6 worm cellular contexts compared by ENCODE assay signal in genomic region chrX:17002149-17002548, ce11.
TF ChIP-seq lines count a peak whose summit lies in the region.

No protein-coding gene starts in this region.

TF ChIP-seq in whole organism, L1 larva, 84 proteins besides CTCF, POLR2A, EP300 and RAD21:
- peak; percentile 58 for TF ChIP-seq lin-14 (GFP tag; optimal IDR thresholded peaks at IDR 0.05; lab: Kevin White, UChicago)
- TF ChIP-seq nhr-71 (tag; optimal IDR thresholded peaks at IDR 0.05; lab: Kevin White, UChicago), result peak; percentile 32
- TF ChIP-seq unc-30 (tag; optimal IDR thresholded peaks at IDR 0.05; lab: Kevin White, UChicago), result no peak
- no peak for TF ChIP-seq ceh-90 (tag; optimal IDR thresholded peaks at IDR 0.05; lab: Kevin White, UChicago)
- TF ChIP-seq mep-1 (tag; optimal IDR thresholded peaks at IDR 0.05; lab: Kevin White, UChicago), result no peak
- TF ChIP-seq xbp-1 (tag; optimal IDR thresholded peaks at IDR 0.05; lab: Kevin White, UChicago), result peak; percentile 44
- no peak for TF ChIP-seq mab-9 (GFP tag; IDR thresholded peaks at IDR 0.05; lab: Robert Waterston, UW)
- TF ChIP-seq lsy-2 (tag; optimal IDR thresholded peaks at IDR 0.05; lab: Kevin White, UChicago), result peak in 1 of 2 experiments; percentile 35
- peak in 1 of 3 experiments; percentile 19 for TF ChIP-seq ceh-82 (tag; optimal IDR thresholded peaks at IDR 0.05; lab: Kevin White, UChicago)
TF ChIP-seq in whole organism, L1 larva: peak in this region for 5.

TF ChIP-seq in whole organism, L2 larva, 48 proteins besides CTCF, POLR2A, EP300 and RAD21:
- TF ChIP-seq sem-4 (tag; optimal IDR thresholded peaks at IDR 0.05; lab: Kevin White, UChicago) (peak; percentile 1), C34F6.9 (tag; optimal IDR thresholded peaks at IDR 0.05; lab: Kevin White, UChicago) (no peak), lsy-2 (tag; optimal IDR thresholded peaks at IDR 0.05; lab: Kevin White, UChicago) (peak in 1 of 2 experiments; percentile 24), zag-1 (tag; optimal IDR thresholded peaks at IDR 0.05; lab: Kevin White, UChicago) (peak; percentile 20), sma-9 (GFP tag; optimal IDR thresholded peaks at IDR 0.05; lab: Kevin White, UChicago) (peak; percentile 8), sma-9 (tag; optimal IDR thresholded peaks at IDR 0.05; lab: Kevin White, UChicago) (no peak)

TF ChIP-seq in whole organism, L3 larva, 47 proteins besides CTCF, POLR2A, EP300 and RAD21:
- TF ChIP-seq unc-62 (GFP tag; optimal IDR thresholded peaks at IDR 0.05; lab: Kevin White, UChicago) (no peak), nfya-1 (tag; optimal IDR thresholded peaks at IDR 0.05; lab: Kevin White, UChicago; ENCODE audit: insufficient read depth) (peak; percentile 51), lin-39 (tag; optimal IDR thresholded peaks at IDR 0.05; lab: Kevin White, UChicago) (peak; percentile 1), pqm-1 (tag; optimal IDR thresholded peaks at IDR 0.05; lab: Kevin White, UChicago) (no peak), eor-1 (tag; optimal IDR thresholded peaks at IDR 0.05; lab: Kevin White, UChicago) (no peak), elt-3 (tag; optimal IDR thresholded peaks at IDR 0.05; lab: Kevin White, UChicago) (no peak), lin-15B (tag; optimal IDR thresholded peaks at IDR 0.05; lab: Kevin White, UChicago) (no peak), jun-1 (tag; optimal IDR thresholded peaks at IDR 0.05; lab: Kevin White, UChicago) (no peak), nhr-28 (tag; optimal IDR thresholded peaks at IDR 0.05; lab: Kevin White, UChicago) (no peak), nhr-67 (tag; optimal IDR thresholded peaks at IDR 0.05; lab: Kevin White, UChicago) (no peak), egl-5 (tag; optimal IDR thresholded peaks at IDR 0.05; lab: Kevin White, UChicago) (peak; percentile 36), nhr-25 (tag; optimal IDR thresholded peaks at IDR 0.05; lab: Kevin White, UChicago) (no peak), ceh-16 (tag; optimal IDR thresholded peaks at IDR 0.05; lab: Kevin White, UChicago) (no peak)

TF ChIP-seq in whole organism, late embryonic, 69 proteins besides CTCF, POLR2A, EP300 and RAD21:
- TF ChIP-seq tbx-2 (tag; optimal IDR thresholded peaks at IDR 0.05; lab: Kevin White, UChicago) (no peak), unc-42 (tag; optimal IDR thresholded peaks at IDR 0.05; lab: Kevin White, UChicago) (peak; percentile 5), ceh-45 (GFP tag; IDR thresholded peaks at IDR 0.05; lab: Robert Waterston, UW) (0 out of 2 replicates have a peak, but pooled peaks have one; percentile 36), hlh-13 (GFP tag; optimal IDR thresholded peaks at IDR 0.05; lab: Kevin White, UChicago) (no peak), ceh-34 (tag; optimal IDR thresholded peaks at IDR 0.05; lab: Kevin White, UChicago) (peak; percentile 21)

TF ChIP-seq in whole organism, mixed stage, embryonic, 35 proteins besides CTCF, POLR2A, EP300 and RAD21:
- TF ChIP-seq ces-1 (GFP tag; optimal IDR thresholded peaks at IDR 0.05; lab: Kevin White, UChicago), result peak; percentile 12
- TF ChIP-seq nhr-12 (tag; optimal IDR thresholded peaks at IDR 0.05; lab: Kevin White, UChicago), result no peak
- no peak for TF ChIP-seq unc-62 (GFP tag; optimal IDR thresholded peaks at IDR 0.05; lab: Kevin White, UChicago)
- TF ChIP-seq snpc-4 (tag; optimal IDR thresholded peaks at IDR 0.05; lab: Kevin White, UChicago), result no peak
- no peak for TF ChIP-seq nhr-237 (tag; optimal IDR thresholded peaks at IDR 0.05; lab: Kevin White, UChicago)
TF ChIP-seq in whole organism, mixed stage, embryonic: peak in this region for 1.

TF ChIP-seq in whole organism, young adult, 124 proteins besides CTCF, POLR2A, EP300 and RAD21:
- TF ChIP-seq dox-1 (GFP tag; IDR thresholded peaks at IDR 0.05; lab: Robert Waterston, UW) (no peak), cebp-1 (GFP tag; IDR thresholded peaks at IDR 0.05; lab: Robert Waterston, UW) (no peak), cebp-1 (tag; optimal IDR thresholded peaks at IDR 0.05; lab: Kevin White, UChicago) (peak; percentile 80), snpc-3.4 (tag; optimal IDR thresholded peaks at IDR 0.05; lab: Kevin White, UChicago) (no peak)
